Worm (Caenorhabditis elegans) whole organism, L1 larva: ENCODE data around the gene C03G5.14.
A peak's percentile ranks its signal among the peaks of the same experiment; 100 is the strongest.

ENCODE experiments used
- C04F5.9 ChIP-seq: sonication (generic microtip); optimal IDR thresholded peaks from 2 replicates; lab custom pipeline; 2016; ENCODE audit warnings: missing genetic modification characterization, missing compliant biosample characterization
- C34B4.2 ChIP-seq: sonication (generic microtip); optimal IDR thresholded peaks from 2 replicates; lab custom pipeline; 2017; ENCODE audit warnings: mild to moderate bottlenecking, missing genetic modification characterization, missing compliant biosample characterization
- F16B12.6 ChIP-seq: fragments of 150-350 bp; optimal IDR thresholded peaks from 2 replicates; lab custom pipeline; 2014; ENCODE audit warnings: missing biosample characterization, missing genetic modification characterization
- aha-1 ChIP-seq: fragments of 150-350 bp; optimal IDR thresholded peaks from 2 replicates; lab custom pipeline; 2014; ENCODE audit warnings: missing biosample characterization, missing genetic modification characterization
- alr-1 ChIP-seq: fragments of 200-800 bp; sonication (Bioruptor generic); optimal IDR thresholded peaks from 2 replicates; lab custom pipeline; 2018; ENCODE audit warnings: borderline replicate concordance, mild to moderate bottlenecking, missing genetic modification characterization, missing compliant biosample characterization
- aly-2 ChIP-seq: fragments of 150-350 bp; optimal IDR thresholded peaks from 2 replicates; lab custom pipeline; 2014; ENCODE audit warnings: missing biosample characterization, missing genetic modification characterization
- ama-1 ChIP-seq: fragments of 150-350 bp; optimal IDR thresholded peaks from 2 replicates; lab custom pipeline; 2014
- blmp-1 ChIP-seq: fragments of 150-350 bp; optimal IDR thresholded peaks from 2 replicates; lab custom pipeline; 2014; ENCODE audit warnings: missing biosample characterization, missing genetic modification characterization
- ceh-63 ChIP-seq: fragments of 200-800 bp; sonication (Bioruptor generic); optimal IDR thresholded peaks from 2 replicates; lab custom pipeline; 2018; ENCODE audit warnings: mild to moderate bottlenecking, missing genetic modification characterization, missing compliant biosample characterization
- ceh-8 ChIP-seq: fragments of 200-800 bp; sonication (Bioruptor generic); optimal IDR thresholded peaks from 2 replicates; lab custom pipeline; 2018; ENCODE audit warnings: mild to moderate bottlenecking, missing genetic modification characterization, moderate library complexity, missing compliant biosample characterization
- ceh-82 ChIP-seq, 3 experiments: fragments of 150-350 bp in 1 of 3; sonication (generic microtip) in 2 of 3; optimal IDR thresholded peaks; 2 replicates each; lab custom pipeline; 2014 to 2017; ENCODE audit warnings: missing biosample characterization in 3 of 3, missing genetic modification characterization in 3 of 3
- ceh-88 ChIP-seq: fragments of 200-800 bp; sonication (Bioruptor generic); IDR thresholded peaks from 2 replicates; pipeline ENCODE4 v1.3.6; 2022; ENCODE audit warnings: missing genetic modification characterization, missing compliant biosample characterization
- ceh-90 ChIP-seq: sonication (generic microtip); optimal IDR thresholded peaks from 2 replicates; lab custom pipeline; 2016; ENCODE audit warnings: missing genetic modification characterization, missing compliant biosample characterization
- ces-1 ChIP-seq: fragments of 150-350 bp; optimal IDR thresholded peaks from 2 replicates; lab custom pipeline; 2014; ENCODE audit warnings: missing biosample characterization, missing genetic modification reagents, missing genetic modification characterization
- dpl-1 ChIP-seq, 3 experiments: fragments of 150-350 bp in 2 of 3; sonication (generic microtip) in 1 of 3; optimal IDR thresholded peaks; 2 replicates each; lab custom pipeline; 2014 to 2017; ENCODE audit warnings: missing biosample characterization in 3 of 3, missing genetic modification characterization in 3 of 3, missing genetic modification reagents in 3 of 3
- dsc-1 ChIP-seq: sonication (generic microtip); optimal IDR thresholded peaks from 2 replicates; lab custom pipeline; 2016; ENCODE audit warnings: mild to moderate bottlenecking, missing genetic modification characterization, missing compliant biosample characterization
- efl-1 ChIP-seq, 4 experiments: fragments of 150-350 bp; optimal IDR thresholded peaks in 3 of 4; peaks in 1 of 4; 1 replicate in 1 of 4; 2 replicates in 3 of 4; lab custom pipeline; 2014; ENCODE audit warnings: missing biosample characterization in 2 of 4, missing genetic modification characterization in 2 of 4, missing genetic modification reagents in 2 of 4
- efl-3 ChIP-seq: fragments of 200-800 bp; sonication (Bioruptor generic); optimal IDR thresholded peaks from 2 replicates; lab custom pipeline; 2018; ENCODE audit warnings: mild to moderate bottlenecking, missing genetic modification characterization, missing compliant biosample characterization
- egl-13 ChIP-seq: sonication (generic microtip); optimal IDR thresholded peaks from 2 replicates; lab custom pipeline; 2016; ENCODE audit warnings: missing genotype, missing genetic modification reagents, missing genetic modification characterization, missing compliant biosample characterization
- elt-2 ChIP-seq: sonication (generic microtip); optimal IDR thresholded peaks from 2 replicates; lab custom pipeline; 2016; ENCODE audit warnings: missing genetic modification characterization, mild to moderate bottlenecking, inconsistent platforms, missing compliant biosample characterization, missing genetic modification reagents
- elt-3 ChIP-seq, 6 experiments: fragments of 150-350 bp in 1 of 6; sonication (generic microtip); optimal IDR thresholded peaks; 2 replicates each; lab custom pipeline; 2017 to 2018; ENCODE audit warnings: missing biosample characterization in 6 of 6, missing genetic modification characterization in 6 of 6, inconsistent platforms in 1 of 6
- fkh-8 ChIP-seq: sonication (generic microtip); optimal IDR thresholded peaks from 2 replicates; lab custom pipeline; 2016; ENCODE audit warnings: mild to moderate bottlenecking, missing genetic modification characterization, missing compliant biosample characterization
- fos-1 ChIP-seq: fragments of 150-350 bp; optimal IDR thresholded peaks from 2 replicates; lab custom pipeline; 2014; ENCODE audit warnings: missing biosample characterization, missing genetic modification characterization
- grh-1 ChIP-seq: fragments of 200-800 bp; sonication (Bioruptor generic); IDR thresholded peaks from 2 replicates; pipeline ENCODE4 v1.3.6; 2022; ENCODE audit warnings: missing genetic modification reagents, missing genetic modification characterization, missing compliant biosample characterization
- hlh-17 ChIP-seq: fragments of 200-800 bp; sonication (Bioruptor generic); optimal IDR thresholded peaks from 2 replicates; lab custom pipeline; 2018; ENCODE audit warnings: missing genetic modification characterization, mild to moderate bottlenecking, missing compliant biosample characterization, moderate library complexity, borderline replicate concordance
- hlh-4 ChIP-seq: sonication (generic microtip); optimal IDR thresholded peaks from 2 replicates; lab custom pipeline; 2016; ENCODE audit warnings: mild to moderate bottlenecking, missing genetic modification characterization, missing compliant biosample characterization
- irx-1 ChIP-seq: sonication (generic microtip); optimal IDR thresholded peaks from 2 replicates; lab custom pipeline; 2016; ENCODE audit warnings: missing genetic modification characterization, missing compliant biosample characterization
- lin-35 ChIP-seq, 2 experiments: fragments of 150-350 bp; optimal IDR thresholded peaks; 2 replicates each; lab custom pipeline; 2014; ENCODE audit warnings: missing biosample characterization in 2 of 2, missing genetic modification characterization in 2 of 2, missing genetic modification reagents in 2 of 2
- lin-39 ChIP-seq: fragments of 150-350 bp; optimal IDR thresholded peaks from 2 replicates; lab custom pipeline; 2014; ENCODE audit warnings: missing biosample characterization, missing genetic modification reagents, missing genetic modification characterization
- lir-3 ChIP-seq: sonication (generic microtip); optimal IDR thresholded peaks from 2 replicates; lab custom pipeline; 2016; ENCODE audit warnings: mild to moderate bottlenecking, missing genetic modification characterization, moderate library complexity, missing compliant biosample characterization; ENCODE audit not compliant: poor library complexity
- lsy-2 ChIP-seq, 2 experiments: fragments of 150-350 bp; optimal IDR thresholded peaks; 2 replicates each; lab custom pipeline; 2014; ENCODE audit warnings: missing biosample characterization in 2 of 2, missing genetic modification characterization in 2 of 2
- mab-9 ChIP-seq: fragments of 200-800 bp; sonication (Bioruptor generic); IDR thresholded peaks from 2 replicates; pipeline ENCODE4 v1.3.6; 2022; ENCODE audit warnings: missing genetic modification reagents, missing genetic modification characterization, missing compliant biosample characterization
- mdl-1 ChIP-seq, 2 experiments: fragments of 150-350 bp; optimal IDR thresholded peaks; 2 replicates each; lab custom pipeline; 2014 to 2017; ENCODE audit warnings: missing biosample characterization in 2 of 2, missing genetic modification characterization in 2 of 2, inconsistent platforms in 1 of 2
- mef-2 ChIP-seq: fragments of 150-350 bp; optimal IDR thresholded peaks from 2 replicates; lab custom pipeline; 2014; ENCODE audit warnings: missing biosample characterization, missing genetic modification characterization
- mep-1 ChIP-seq: fragments of 150-350 bp; optimal IDR thresholded peaks from 2 replicates; lab custom pipeline; 2014; ENCODE audit warnings: missing biosample characterization, missing genetic modification characterization
- nhr-11 ChIP-seq: fragments of 150-350 bp; optimal IDR thresholded peaks from 2 replicates; lab custom pipeline; 2014; ENCODE audit warnings: missing biosample characterization, missing genetic modification characterization
- nhr-12 ChIP-seq: sonication (generic microtip); optimal IDR thresholded peaks from 2 replicates; lab custom pipeline; 2017; ENCODE audit warnings: missing biosample characterization, missing genetic modification characterization
- nhr-20 ChIP-seq: sonication (generic microtip); optimal IDR thresholded peaks from 2 replicates; lab custom pipeline; 2016; ENCODE audit warnings: mild to moderate bottlenecking, missing genetic modification characterization, missing compliant biosample characterization
- nhr-28 ChIP-seq: fragments of 150-350 bp; optimal IDR thresholded peaks from 2 replicates; lab custom pipeline; 2014; ENCODE audit warnings: missing biosample characterization, missing genetic modification characterization
- nhr-71 ChIP-seq: sonication (generic microtip); optimal IDR thresholded peaks from 2 replicates; lab custom pipeline; 2016; ENCODE audit warnings: mild to moderate bottlenecking, missing genetic modification characterization, moderate library complexity, missing compliant biosample characterization
- nhr-76 ChIP-seq: sonication (generic microtip); optimal IDR thresholded peaks from 2 replicates; lab custom pipeline; 2017; ENCODE audit warnings: missing biosample characterization, missing genetic modification characterization
- nhr-77 ChIP-seq: fragments of 150-350 bp; optimal IDR thresholded peaks from 2 replicates; lab custom pipeline; 2014; ENCODE audit warnings: missing biosample characterization, missing genetic modification characterization
- nhr-84 ChIP-seq: sonication (generic microtip); optimal IDR thresholded peaks from 2 replicates; lab custom pipeline; 2017; ENCODE audit warnings: missing biosample characterization, missing genetic modification characterization
- pag-3 ChIP-seq: sonication (generic microtip); optimal IDR thresholded peaks from 2 replicates; lab custom pipeline; 2017; ENCODE audit warnings: missing genetic modification characterization, mild to moderate bottlenecking, missing compliant biosample characterization, antibody characterized with exemption, borderline replicate concordance; ENCODE audit not compliant: insufficient read depth
- skn-1 ChIP-seq: fragments of 150-350 bp; optimal IDR thresholded peaks from 2 replicates; lab custom pipeline; 2014; ENCODE audit warnings: missing biosample characterization, missing genetic modification characterization
- snu-23 ChIP-seq: sonication (generic microtip); optimal IDR thresholded peaks from 2 replicates; lab custom pipeline; 2016; ENCODE audit warnings: missing genetic modification characterization, missing compliant biosample characterization
- sox-4 ChIP-seq: sonication (generic microtip); optimal IDR thresholded peaks from 2 replicates; lab custom pipeline; 2016; ENCODE audit warnings: missing genetic modification characterization, missing compliant biosample characterization
- sup-37 ChIP-seq: fragments of 200-800 bp; sonication (Bioruptor generic); optimal IDR thresholded peaks from 2 replicates; lab custom pipeline; 2018; ENCODE audit warnings: mild to moderate bottlenecking, missing genetic modification characterization, missing compliant biosample characterization
- swsn-7 ChIP-seq: sonication (generic microtip); optimal IDR thresholded peaks from 2 replicates; lab custom pipeline; 2016; ENCODE audit warnings: missing genetic modification characterization, missing compliant biosample characterization
- unc-86 ChIP-seq: sonication (generic microtip); optimal IDR thresholded peaks from 2 replicates; lab custom pipeline; 2016; ENCODE audit warnings: missing genetic modification characterization, missing compliant biosample characterization
- zag-1 ChIP-seq: fragments of 150-350 bp; optimal IDR thresholded peaks from 2 replicates; lab custom pipeline; 2014; ENCODE audit warnings: missing biosample characterization, missing genetic modification characterization
- zip-4 ChIP-seq: fragments of 200-800 bp; sonication (Bioruptor generic); optimal IDR thresholded peaks from 2 replicates; lab custom pipeline; 2018; ENCODE audit warnings: mild to moderate bottlenecking, missing genetic modification characterization, moderate library complexity, missing compliant biosample characterization
- ztf-4 ChIP-seq: fragments of 150-350 bp; optimal IDR thresholded peaks from 2 replicates; lab custom pipeline; 2014; ENCODE audit warnings: missing biosample characterization, missing genetic modification characterization

Gene C03G5.14

DNA sequence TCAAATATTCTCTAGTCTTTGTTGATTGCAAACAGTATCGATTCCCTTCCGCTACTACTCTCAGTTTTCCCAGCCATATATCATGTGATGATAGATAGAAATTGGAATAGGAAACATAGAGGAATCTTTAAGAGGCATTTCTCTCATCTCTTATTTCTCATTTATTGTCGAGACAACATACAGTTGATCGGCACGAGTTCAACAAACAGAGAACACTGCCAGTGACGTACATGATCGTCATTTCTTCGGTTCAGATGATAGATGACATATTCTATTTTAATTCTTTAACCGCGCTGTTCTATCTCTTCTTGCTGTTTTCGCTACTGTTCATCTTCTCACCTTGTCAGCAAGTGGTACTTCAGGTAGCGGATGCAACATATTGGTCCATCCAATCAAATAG, 46.6 kb upstream of the C03G5.14 start (continued):
- TF ChIP-seq efl-1 (optimal IDR thresholded peaks at IDR 0.05; lab: Kevin White, UChicago) (peak in 1 of 2 experiments; percentile 2), efl-1 (GFP tag; optimal IDR thresholded peaks at IDR 0.05 in 1 of 2; lab: Kevin White, UChicago) (peak in 1 of 2 experiments; percentile 80), egl-13 (tag; lab: Kevin White, UChicago) (no peak), mab-9 (GFP tag; lab: Robert Waterston, UW) (no peak), mep-1 (tag; lab: Kevin White, UChicago) (peak; percentile 66), hlh-17 (GFP tag; lab: Kevin White, UChicago) (no peak), sup-37 (no peak), zip-4 (no peak), ces-1 (GFP tag; lab: Kevin White, UChicago) (no peak), lin-39 (tag; lab: Kevin White, UChicago) (no peak), elt-2 (tag; lab: Kevin White, UChicago) (no peak), dpl-1 (GFP tag; optimal IDR thresholded peaks at IDR 0.05; lab: Kevin White, UChicago) (peak in 1 of 3 experiments; percentile 41), swsn-7 (no peak), skn-1 (tag; lab: Kevin White, UChicago) (peak; percentile 27), nhr-71 (tag; lab: Kevin White, UChicago) (peak; percentile 93), C04F5.9 (tag; lab: Kevin White, UChicago) (no peak), aha-1 (no peak), zag-1 (no peak), ceh-8 (GFP tag; lab: Kevin White, UChicago) (no peak), blmp-1 (tag; lab: Kevin White, UChicago) (peak; percentile 82), mef-2 (no peak), ceh-82 (tag; optimal IDR thresholded peaks at IDR 0.05; lab: Kevin White, UChicago) (no peak), sox-4 (tag; lab: Kevin White, UChicago) (no peak), alr-1 (no peak), irx-1 (tag; lab: Kevin White, UChicago) (peak; percentile 43), ceh-63 (GFP tag; lab: Kevin White, UChicago) (no peak), mdl-1 (tag; optimal IDR thresholded peaks at IDR 0.05; lab: Kevin White, UChicago) (peak in 1 of 2 experiments; percentile 74), lsy-2 (tag; optimal IDR thresholded peaks at IDR 0.05; lab: Kevin White, UChicago) (peak; percentile 46 to 78), C34B4.2 (tag; lab: Kevin White, UChicago) (no peak), pag-3 (tag; lab: Kevin White, UChicago) (no peak), snu-23 (GFP tag; lab: Kevin White, UChicago) (peak; percentile 87), nhr-76 (tag; lab: Kevin White, UChicago) (no peak), nhr-84 (tag; lab: Kevin White, UChicago) (no peak), ama-1 (lab: Kevin White, UChicago) (no peak), grh-1 (GFP tag; lab: Robert Waterston, UW) (peak; percentile 81), F16B12.6 (tag; lab: Kevin White, UChicago) (no peak), nhr-20 (tag; lab: Kevin White, UChicago) (peak; percentile 99), dsc-1 (tag; lab: Kevin White, UChicago) (no peak), elt-3 (tag; optimal IDR thresholded peaks at IDR 0.05; lab: Kevin White, UChicago) (peak; percentile 42 to 99 (median 88)), ceh-90 (tag; lab: Kevin White, UChicago) (no peak), efl-3 (no peak), ztf-4 (tag; lab: Kevin White, UChicago) (peak; percentile 65), nhr-77 (no peak), lir-3 (tag; lab: Kevin White, UChicago) (peak; percentile 63), unc-86 (tag; lab: Kevin White, UChicago) (no peak), nhr-11 (no peak), fkh-8 (no peak), hlh-4 (tag; lab: Kevin White, UChicago) (no peak), fos-1 (tag; lab: Kevin White, UChicago) (no peak), nhr-28 (tag; lab: Kevin White, UChicago) (no peak), nhr-12 (tag; lab: Kevin White, UChicago) (no peak), lin-35 (GFP tag; optimal IDR thresholded peaks at IDR 0.05; lab: Kevin White, UChicago) (peak in 1 of 2 experiments; percentile 78), aly-2 (tag; lab: Kevin White, UChicago) (no peak), ceh-88 (GFP tag; lab: Robert Waterston, UW) (0 out of 2 replicates have a peak, but pooled peaks have one; percentile 7)
